Worm (Caenorhabditis elegans) whole organism, early embryonic: Measurements from ENCODE around the gene nhr-260.

Source experiments
- B0310.2 ChIP-seq: sonication (generic microtip); optimal IDR thresholded peaks from 2 replicates; lab custom pipeline; 2016; ENCODE audit warnings: mild to moderate bottlenecking, missing genetic modification characterization, missing compliant biosample characterization
- F13C5.2 ChIP-seq: sonication (generic microtip); optimal IDR thresholded peaks from 2 replicates; lab custom pipeline; 2017; ENCODE audit warnings: mild to moderate bottlenecking, missing genetic modification characterization, inconsistent platforms, missing compliant biosample characterization
- aly-1 ChIP-seq: sonication (generic microtip); optimal IDR thresholded peaks from 2 replicates; lab custom pipeline; 2016; ENCODE audit warnings: missing genetic modification characterization, missing compliant biosample characterization
- ama-1 ChIP-seq: fragments of 150-350 bp; optimal IDR thresholded peaks from 2 replicates; lab custom pipeline; 2014
- ceh-13 ChIP-seq: fragments of 200-800 bp; sonication (Bioruptor generic); optimal IDR thresholded peaks from 2 replicates; lab custom pipeline; 2018; ENCODE audit warnings: mild to moderate bottlenecking, missing genetic modification characterization, missing compliant biosample characterization
- ceh-36 ChIP-seq: sonication (generic microtip); optimal IDR thresholded peaks from 2 replicates; lab custom pipeline; 2016; ENCODE audit warnings: missing genetic modification characterization, inconsistent platforms, missing compliant biosample characterization
- ets-7 ChIP-seq: sonication (generic microtip); optimal IDR thresholded peaks from 2 replicates; lab custom pipeline; 2016; ENCODE audit warnings: missing genotype, missing genetic modification characterization, missing compliant biosample characterization
- flt-1 ChIP-seq: fragments of 200-800 bp; sonication (Bioruptor generic); IDR thresholded peaks from 2 replicates; pipeline ENCODE4 v1.3.6; 2022; ENCODE audit warnings: missing genetic modification characterization, missing compliant biosample characterization
- hmbx-1 ChIP-seq: sonication (generic microtip); optimal IDR thresholded peaks from 2 replicates; lab custom pipeline; 2016; ENCODE audit warnings: mild to moderate bottlenecking, missing genetic modification characterization, missing compliant biosample characterization
- hmg-4 ChIP-seq: fragments of 200-800 bp; sonication (Bioruptor generic); optimal IDR thresholded peaks from 2 replicates; lab custom pipeline; 2018; ENCODE audit warnings: mild to moderate bottlenecking, missing genetic modification characterization, missing compliant biosample characterization
- hnd-1 ChIP-seq: sonication (generic microtip); optimal IDR thresholded peaks from 2 replicates; lab custom pipeline; 2016; ENCODE audit warnings: missing genetic modification characterization, missing compliant biosample characterization
- pes-1 ChIP-seq: fragments of 200-800 bp; sonication (Bioruptor generic); IDR thresholded peaks from 2 replicates; pipeline ENCODE4 v1.3.6; 2022; ENCODE audit warnings: missing genetic modification reagents, missing genetic modification characterization, missing compliant biosample characterization
- scrt-1 ChIP-seq: fragments of 200-800 bp; sonication (Bioruptor generic); IDR thresholded peaks from 2 replicates; pipeline ENCODE4 v1.3.6; 2022; ENCODE audit warnings: missing genetic modification characterization, missing compliant biosample characterization
- sea-1 ChIP-seq: fragments of 200-800 bp; sonication (Bioruptor generic); conservative IDR thresholded peaks from 2 replicates; pipeline ENCODE4 v1.3.6; 2022; ENCODE audit warnings: missing genetic modification characterization, missing compliant biosample characterization
- tbx-11 ChIP-seq: fragments of 200-800 bp; sonication (Bioruptor generic); IDR thresholded peaks from 2 replicates; pipeline ENCODE4 v1.3.6; 2022; ENCODE audit warnings: missing genetic modification characterization, missing compliant biosample characterization
- tbx-37 ChIP-seq: fragments of 200-800 bp; sonication (Bioruptor generic); conservative IDR thresholded peaks from 2 replicates; pipeline ENCODE4 v1.3.6; 2022; ENCODE audit warnings: missing genetic modification reagents, missing genetic modification characterization, missing compliant biosample characterization
- tra-4 ChIP-seq: sonication (generic microtip); optimal IDR thresholded peaks from 2 replicates; lab custom pipeline; 2017; ENCODE audit warnings: missing genetic modification characterization, missing compliant biosample characterization

Gene nhr-260

DNA sequence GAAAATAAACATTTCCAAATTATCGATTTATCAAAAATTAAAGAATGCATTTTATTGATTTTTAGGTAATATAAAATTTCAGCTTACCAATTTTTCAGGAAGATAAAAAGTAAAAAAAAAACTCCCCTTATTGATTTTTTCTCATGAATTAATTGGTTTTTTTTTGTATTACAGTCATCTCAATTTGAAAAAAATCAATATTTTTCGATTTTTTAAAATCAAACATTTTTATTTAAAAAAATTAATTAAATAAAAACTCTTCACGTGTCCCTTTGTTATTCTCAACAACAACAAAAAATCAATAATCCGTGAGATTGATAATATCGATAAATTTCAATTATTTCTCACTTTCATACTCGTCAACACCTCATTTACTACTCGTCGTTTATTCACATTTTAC, 16.1 kb downstream of the nhr-260 start, which contains the start of gene C38C3.3:
TSS of gene C38C3.3 (plus strand) at position 301 of the 400 bp plus-strand sequence.
- TF ChIP-seq sea-1 (GFP tag; lab: Robert Waterston, UW): no peak
- no peak for TF ChIP-seq scrt-1 (GFP tag; lab: Robert Waterston, UW)
- no peak for TF ChIP-seq ceh-13 (GFP tag; lab: Kevin White, UChicago)
- TF ChIP-seq hmg-4: no peak
- TF ChIP-seq ama-1 (lab: Kevin White, UChicago): no peak
- TF ChIP-seq F13C5.2 (tag; lab: Kevin White, UChicago): no peak
- TF ChIP-seq flt-1 (GFP tag; lab: Robert Waterston, UW): no peak
- TF ChIP-seq tbx-11 (GFP tag; lab: Robert Waterston, UW): no peak
- TF ChIP-seq tbx-37: no peak
- TF ChIP-seq B0310.2: no peak
- TF ChIP-seq ets-7 (tag; lab: Kevin White, UChicago): no peak
- no peak for TF ChIP-seq aly-1 (tag; lab: Kevin White, UChicago)
- no peak for TF ChIP-seq pes-1
- no peak for TF ChIP-seq hnd-1 (tag; lab: Kevin White, UChicago)
- TF ChIP-seq tra-4 (tag; lab: Kevin White, UChicago): no peak
- TF ChIP-seq hmbx-1: no peak
- TF ChIP-seq ceh-36: no peak

DNA sequence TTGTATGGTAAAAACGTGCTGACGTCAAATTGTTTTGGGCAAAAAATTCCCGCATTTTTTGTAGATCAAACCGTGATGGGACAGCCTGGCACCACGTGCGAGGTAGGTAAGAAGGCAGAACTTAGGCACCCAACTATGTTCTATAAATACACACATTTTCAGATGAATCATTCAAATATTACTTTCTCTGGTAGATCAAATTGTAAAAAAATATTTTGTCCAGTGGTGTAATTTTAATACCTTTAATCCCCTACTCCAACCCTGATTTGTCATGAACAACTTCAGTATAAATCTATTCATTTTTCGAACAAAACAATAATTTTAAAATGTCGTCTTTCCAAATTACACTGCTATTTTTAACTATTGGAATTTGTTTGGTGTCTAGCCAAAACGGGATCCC, 17.0 kb downstream of the nhr-260 start, which contains the start of gene spig-7:
TSS of gene spig-7 (plus strand) at position 301 of the 400 bp plus-strand sequence.
- TF ChIP-seq tra-4 (tag; lab: Kevin White, UChicago): no peak
- TF ChIP-seq ets-7 (tag; lab: Kevin White, UChicago): no peak
- TF ChIP-seq scrt-1 (GFP tag; lab: Robert Waterston, UW): no peak
- TF ChIP-seq ama-1 (lab: Kevin White, UChicago): no peak
- TF ChIP-seq flt-1 (GFP tag; lab: Robert Waterston, UW): no peak
- no peak for TF ChIP-seq hnd-1 (tag; lab: Kevin White, UChicago)
- no peak for TF ChIP-seq pes-1
- no peak for TF ChIP-seq aly-1 (tag; lab: Kevin White, UChicago)
- TF ChIP-seq hmbx-1: no peak
- TF ChIP-seq F13C5.2 (tag; lab: Kevin White, UChicago): no peak
- no peak for TF ChIP-seq B0310.2
- no peak for TF ChIP-seq tbx-11 (GFP tag; lab: Robert Waterston, UW)
- TF ChIP-seq ceh-13 (GFP tag; lab: Kevin White, UChicago): no peak
- TF ChIP-seq tbx-37: no peak
- TF ChIP-seq sea-1 (GFP tag; lab: Robert Waterston, UW): no peak
- TF ChIP-seq ceh-36: no peak
- TF ChIP-seq hmg-4: no peak

- TF ChIP-seq tbx-11 (GFP tag; lab: Robert Waterston, UW) (no peak), tbx-37 (no peak), tra-4 (tag; lab: Kevin White, UChicago) (no peak), scrt-1 (GFP tag; lab: Robert Waterston, UW) (no peak), ceh-36 (no peak), B0310.2 (no peak), ama-1 (lab: Kevin White, UChicago) (no peak), sea-1 (GFP tag; lab: Robert Waterston, UW) (no peak), ceh-13 (GFP tag; lab: Kevin White, UChicago) (no peak), flt-1 (GFP tag; lab: Robert Waterston, UW) (no peak), pes-1 (no peak), hmbx-1 (no peak)
Observed at ce11 chrV:1491510-1491909, 19.9 kb downstream of the nhr-260 start, which contains the start of gene C38C3.6. Gene C38C3.6 (minus strand): TSS chrV:1491610.

DNA sequence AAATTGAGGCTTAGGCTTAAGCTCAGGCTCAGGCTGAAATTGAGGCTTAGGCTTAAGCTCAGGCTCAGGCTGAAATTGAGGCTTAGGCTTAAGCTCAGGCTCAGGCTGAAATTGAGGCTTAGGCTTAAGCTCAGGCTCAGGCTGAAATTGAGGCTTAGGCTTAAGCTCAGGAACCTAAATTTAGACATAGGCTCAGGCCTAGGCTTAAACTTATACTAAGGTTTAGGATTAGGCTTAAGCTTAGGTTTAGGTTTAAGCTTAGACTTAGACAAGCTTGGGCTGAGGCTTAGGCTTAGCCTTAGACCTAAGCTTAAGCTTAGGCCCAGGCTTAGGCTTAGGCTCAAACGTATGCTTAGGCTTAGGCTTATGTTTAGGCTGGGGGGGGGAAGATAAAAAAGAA, 20.6 kb downstream of the nhr-260 start:
- TF ChIP-seq ceh-36: peak; percentile 80

DNA sequence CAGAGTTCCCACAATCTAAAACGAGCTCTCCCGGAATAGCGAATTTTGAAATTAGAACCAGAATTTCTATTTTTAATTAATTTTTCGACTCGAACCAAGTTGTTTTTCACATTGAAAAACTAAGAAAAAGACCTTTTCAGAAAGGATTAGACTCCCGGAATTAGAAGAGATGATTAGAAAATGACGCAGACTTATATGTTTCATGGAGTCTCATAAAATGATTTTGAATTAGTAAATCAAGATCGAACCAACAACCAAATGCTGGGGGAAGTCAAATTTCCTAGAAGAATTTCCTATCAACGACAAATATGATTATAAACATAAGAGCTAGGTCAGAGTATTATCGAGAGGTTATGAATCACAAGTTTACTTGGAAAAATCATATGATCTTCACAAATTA, 22.8 kb downstream of the nhr-260 start:
- no peak for TF ChIP-seq flt-1 (GFP tag; lab: Robert Waterston, UW)
- no peak for TF ChIP-seq F13C5.2 (tag; lab: Kevin White, UChicago)
- TF ChIP-seq pes-1: no peak
- TF ChIP-seq hmbx-1: no peak
- TF ChIP-seq hmg-4: no peak
- no peak for TF ChIP-seq tbx-37
- no peak for TF ChIP-seq ceh-13 (GFP tag; lab: Kevin White, UChicago)
- TF ChIP-seq scrt-1 (GFP tag; lab: Robert Waterston, UW): no peak
- no peak for TF ChIP-seq ets-7 (tag; lab: Kevin White, UChicago)
- TF ChIP-seq ceh-36: no peak
- no peak for TF ChIP-seq B0310.2
- no peak for TF ChIP-seq tra-4 (tag; lab: Kevin White, UChicago)
- no peak for TF ChIP-seq tbx-11 (GFP tag; lab: Robert Waterston, UW)
- no peak for TF ChIP-seq aly-1 (tag; lab: Kevin White, UChicago)

- no peak for TF ChIP-seq hmbx-1
- no peak for TF ChIP-seq ceh-36
- TF ChIP-seq flt-1 (GFP tag; lab: Robert Waterston, UW): no peak
- no peak for TF ChIP-seq aly-1 (tag; lab: Kevin White, UChicago)
Observed at ce11 chrV:1487262-1487661, 24.2 kb downstream of the nhr-260 start.

ce11 chrV:1486031-1486430, 25.4 kb downstream of the nhr-260 start:
- TF ChIP-seq sea-1 (GFP tag; lab: Robert Waterston, UW) (no peak), flt-1 (GFP tag; lab: Robert Waterston, UW) (no peak), hmbx-1 (no peak), F13C5.2 (tag; lab: Kevin White, UChicago) (no peak), tra-4 (tag; lab: Kevin White, UChicago) (no peak), B0310.2 (no peak), ceh-36 (no peak), pes-1 (no peak)

- TF ChIP-seq hmg-4 (no peak), hnd-1 (tag; lab: Kevin White, UChicago) (no peak), ceh-36 (peak; percentile 57)
Observed at ce11 chrV:1481742-1482141, 29.7 kb downstream of the nhr-260 start, which contains the start of gene C38C3.4. Gene C38C3.4 (plus strand): TSS chrV:1482042.
